Worm (Caenorhabditis elegans): ENCODE results near the gene F46G11.6.

The F46G11.6 gene

ce11 chrX:5763904-5764303, 22.4 kb upstream of the F46G11.6 start (continued):
- TF ChIP-seq dmd-4 (tag; optimal IDR thresholded peaks at IDR 0.05; ENCODE audit: borderline replicate concordance), result no peak
- TF ChIP-seq ceh-14 (tag; optimal IDR thresholded peaks at IDR 0.05), result peak; percentile 32
- TF ChIP-seq ceh-45 (GFP tag; IDR thresholded peaks at IDR 0.05), result no peak
- TF ChIP-seq ref-2 (tag; optimal IDR thresholded peaks at IDR 0.05), result peak; percentile 7
- peak; percentile 76 for TF ChIP-seq unc-55 (GFP tag; optimal IDR thresholded peaks at IDR 0.05)
- peak; percentile 12 for TF ChIP-seq ceh-18 (tag; optimal IDR thresholded peaks at IDR 0.05)
- peak; percentile 24 for TF ChIP-seq ceh-2 (tag; optimal IDR thresholded peaks at IDR 0.05)
- TF ChIP-seq npax-4 (tag; optimal IDR thresholded peaks at IDR 0.05), result no peak
- no peak for TF ChIP-seq ahr-1 (tag; optimal IDR thresholded peaks at IDR 0.05)
- TF ChIP-seq sdc-2 (tag; optimal IDR thresholded peaks at IDR 0.05), result peak; percentile 72
- TF ChIP-seq nhr-232 (tag; optimal IDR thresholded peaks at IDR 0.05), result no peak
- peak; percentile 70 for TF ChIP-seq hlh-30 (tag; optimal IDR thresholded peaks at IDR 0.05; ENCODE audit: insufficient read depth)
- no peak for TF ChIP-seq ets-4 (tag; optimal IDR thresholded peaks at IDR 0.05)
- TF ChIP-seq unc-3 (GFP tag; conservative IDR thresholded peaks at IDR 0.05), result no peak
- no peak for TF ChIP-seq unc-3 (tag; optimal IDR thresholded peaks at IDR 0.05)
- TF ChIP-seq elt-2 (tag; optimal IDR thresholded peaks at IDR 0.05), result peak; percentile 27
- no peak for TF ChIP-seq ceh-24 (tag; optimal IDR thresholded peaks at IDR 0.05)
- TF ChIP-seq T23F11.4 (GFP tag; optimal IDR thresholded peaks at IDR 0.05), result no peak
- TF ChIP-seq zip-5 (tag; optimal IDR thresholded peaks at IDR 0.05), result no peak
- TF ChIP-seq ceh-34 (tag; optimal IDR thresholded peaks at IDR 0.05), result peak; percentile 53
- TF ChIP-seq sox-2 (GFP tag; IDR thresholded peaks at IDR 0.05), result no peak
- TF ChIP-seq Y22D7AL.16 (tag; optimal IDR thresholded peaks at IDR 0.05), result no peak
- no peak for TF ChIP-seq sox-4 (tag; optimal IDR thresholded peaks at IDR 0.05)
- TF ChIP-seq K02D7.2 (tag; optimal IDR thresholded peaks at IDR 0.05), result no peak
- TF ChIP-seq ceh-22 (tag; optimal IDR thresholded peaks at IDR 0.05), result no peak
- no peak for TF ChIP-seq pha-4 (tag; optimal IDR thresholded peaks at IDR 0.05)
- TF ChIP-seq che-1 (tag; optimal IDR thresholded peaks at IDR 0.05), result no peak
- no peak for TF ChIP-seq madf-2 (tag; optimal IDR thresholded peaks at IDR 0.05)
- TF ChIP-seq K09A11.1 (tag; optimal IDR thresholded peaks at IDR 0.05; ENCODE audit: insufficient read depth), result no peak
- no peak for TF ChIP-seq lim-6 (tag; optimal IDR thresholded peaks at IDR 0.05)
- peak; percentile 28 for TF ChIP-seq ceh-31 (tag; optimal IDR thresholded peaks at IDR 0.05)
- TF ChIP-seq gmeb-2 (tag; optimal IDR thresholded peaks at IDR 0.05), result no peak
- no peak for TF ChIP-seq ceh-19 (GFP tag; optimal IDR thresholded peaks at IDR 0.05)
- no peak for TF ChIP-seq F13H6.1 (tag; optimal IDR thresholded peaks at IDR 0.05)
- TF ChIP-seq ceh-9 (tag; optimal IDR thresholded peaks at IDR 0.05), result no peak
- peak; percentile 51 for TF ChIP-seq unc-42 (tag; optimal IDR thresholded peaks at IDR 0.05)
- TF ChIP-seq unc-86 (tag; optimal IDR thresholded peaks at IDR 0.05), result no peak
- no peak for TF ChIP-seq hlh-15 (tag; optimal IDR thresholded peaks at IDR 0.05)
- no peak for TF ChIP-seq pros-1 (tag; optimal IDR thresholded peaks at IDR 0.05)
- TF ChIP-seq ama-1 (optimal IDR thresholded peaks at IDR 0.05), result no peak
- TF ChIP-seq ceh-6 (GFP tag; optimal IDR thresholded peaks at IDR 0.05), result no peak
- TF ChIP-seq pax-1 (tag; optimal IDR thresholded peaks at IDR 0.05), result no peak
- no peak for TF ChIP-seq pag-3 (tag; optimal IDR thresholded peaks at IDR 0.05; ENCODE audit: borderline replicate concordance)
- TF ChIP-seq hlh-13 (GFP tag; optimal IDR thresholded peaks at IDR 0.05), result no peak
- TF ChIP-seq ceh-48 (tag; optimal IDR thresholded peaks at IDR 0.05), result no peak

ce11 chrX:5764739-5765138, 21.6 kb upstream of the F46G11.6 start:
- TF ChIP-seq fkh-10 (GFP tag; optimal IDR thresholded peaks at IDR 0.05), result no peak
- TF ChIP-seq sox-4 (tag; optimal IDR thresholded peaks at IDR 0.05), result peak; percentile 10
- no peak for TF ChIP-seq madf-2 (tag; optimal IDR thresholded peaks at IDR 0.05)
- TF ChIP-seq ceh-31 (tag; optimal IDR thresholded peaks at IDR 0.05), result peak; percentile 42
- no peak for TF ChIP-seq lim-6 (tag; optimal IDR thresholded peaks at IDR 0.05)
- no peak for TF ChIP-seq unc-3 (GFP tag; conservative IDR thresholded peaks at IDR 0.05)
- no peak for TF ChIP-seq unc-3 (tag; optimal IDR thresholded peaks at IDR 0.05)
- TF ChIP-seq mec-3 (tag; optimal IDR thresholded peaks at IDR 0.05; ENCODE audit: borderline replicate concordance), result no peak
- no peak for TF ChIP-seq pqm-1 (tag; optimal IDR thresholded peaks at IDR 0.05)
- no peak for TF ChIP-seq pha-2 (tag; optimal IDR thresholded peaks at IDR 0.05)
- no peak for TF ChIP-seq hlh-30 (tag; optimal IDR thresholded peaks at IDR 0.05; ENCODE audit: insufficient read depth)
- TF ChIP-seq ceh-18 (tag; optimal IDR thresholded peaks at IDR 0.05), result peak; percentile 23
- no peak for TF ChIP-seq ceh-45 (GFP tag; IDR thresholded peaks at IDR 0.05)
- no peak for TF ChIP-seq fax-1 (tag; optimal IDR thresholded peaks at IDR 0.05)
- peak; percentile 68 for TF ChIP-seq ref-2 (tag; optimal IDR thresholded peaks at IDR 0.05)
- no peak for TF ChIP-seq elt-2 (tag; optimal IDR thresholded peaks at IDR 0.05)
- no peak for TF ChIP-seq pag-3 (tag; optimal IDR thresholded peaks at IDR 0.05; ENCODE audit: borderline replicate concordance)
- TF ChIP-seq odd-2 (tag; optimal IDR thresholded peaks at IDR 0.05), result no peak
- TF ChIP-seq pha-4 (tag; optimal IDR thresholded peaks at IDR 0.05), result no peak
- no peak for TF ChIP-seq pax-1 (tag; optimal IDR thresholded peaks at IDR 0.05)
- no peak for TF ChIP-seq C08G9.2 (tag; optimal IDR thresholded peaks at IDR 0.05)
- no peak for TF ChIP-seq hlh-15 (tag; optimal IDR thresholded peaks at IDR 0.05)
- no peak for TF ChIP-seq unc-86 (tag; optimal IDR thresholded peaks at IDR 0.05)
- TF ChIP-seq dmd-4 (tag; optimal IDR thresholded peaks at IDR 0.05; ENCODE audit: borderline replicate concordance), result no peak
- no peak for TF ChIP-seq nhr-232 (tag; optimal IDR thresholded peaks at IDR 0.05)
